Fruit fly (Drosophila melanogaster): ENCODE results near the gene mrt.

The mrt gene

DNA sequence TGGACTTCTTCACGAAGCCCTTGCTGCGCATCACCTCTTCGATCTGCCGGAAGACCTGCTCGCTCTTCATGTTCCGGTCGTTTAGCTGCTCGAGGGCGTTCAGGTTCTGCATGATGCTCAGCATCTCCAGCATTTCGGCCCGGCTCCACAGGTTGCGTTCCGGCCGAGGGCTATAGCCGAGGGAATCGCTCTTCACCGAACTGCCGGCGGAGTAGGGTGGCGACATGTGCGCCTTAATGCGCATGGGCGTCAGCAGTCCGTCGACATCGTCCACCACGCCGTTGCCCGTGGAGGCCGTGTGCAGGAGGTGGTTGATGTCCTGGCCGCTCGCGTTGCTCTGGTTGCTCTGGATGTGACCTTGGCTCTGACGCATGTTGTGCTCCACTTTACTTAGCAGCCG, 3.0 kb downstream of the mrt start:
- no peak for TF ChIP-seq psq (GFP tag; optimal IDR thresholded peaks at IDR 0.05)
- TF ChIP-seq Hr83 (GFP tag; optimal IDR thresholded peaks at IDR 0.05; ENCODE audit: poor library complexity, severe bottlenecking), result no peak
- no peak for TF ChIP-seq brk (GFP tag; optimal IDR thresholded peaks at IDR 0.05)
- TF ChIP-seq foxo (GFP tag; optimal IDR thresholded peaks at IDR 0.05), result no peak
- TF ChIP-seq sv (GFP tag; optimal IDR thresholded peaks at IDR 0.05), result no peak
- TF ChIP-seq br (GFP tag; optimal IDR thresholded peaks at IDR 0.05), result no peak
- TF ChIP-seq N (GFP tag; optimal IDR thresholded peaks at IDR 0.05), result no peak
- no peak for TF ChIP-seq dsf (GFP tag; optimal IDR thresholded peaks at IDR 0.05; ENCODE audit: borderline replicate concordance)
- no peak for TF ChIP-seq Hnf4 (GFP tag; optimal IDR thresholded peaks at IDR 0.05)
- no peak for TF ChIP-seq dmrt93B (GFP tag; optimal IDR thresholded peaks at IDR 0.05)
- no peak for TF ChIP-seq CrebA (GFP tag; optimal IDR thresholded peaks at IDR 0.05; ENCODE audit: borderline replicate concordance)
- TF ChIP-seq fru (GFP tag; optimal IDR thresholded peaks at IDR 0.05), result no peak
- TF ChIP-seq ey (GFP tag; optimal IDR thresholded peaks at IDR 0.05), result no peak
- TF ChIP-seq rgr (GFP tag; optimal IDR thresholded peaks at IDR 0.05), result no peak
- no peak for TF ChIP-seq sage (GFP tag; optimal IDR thresholded peaks at IDR 0.05)
- no peak for TF ChIP-seq Dfd (GFP tag; optimal IDR thresholded peaks at IDR 0.05)
- TF ChIP-seq Jra (GFP tag; optimal IDR thresholded peaks at IDR 0.05), result no peak
- no peak for TF ChIP-seq tai (GFP tag; optimal IDR thresholded peaks at IDR 0.05)
- no peak for TF ChIP-seq Hr78 (GFP tag; optimal IDR thresholded peaks at IDR 0.05)
- no peak for TF ChIP-seq Mio (GFP tag; optimal IDR thresholded peaks at IDR 0.05)

DNA sequence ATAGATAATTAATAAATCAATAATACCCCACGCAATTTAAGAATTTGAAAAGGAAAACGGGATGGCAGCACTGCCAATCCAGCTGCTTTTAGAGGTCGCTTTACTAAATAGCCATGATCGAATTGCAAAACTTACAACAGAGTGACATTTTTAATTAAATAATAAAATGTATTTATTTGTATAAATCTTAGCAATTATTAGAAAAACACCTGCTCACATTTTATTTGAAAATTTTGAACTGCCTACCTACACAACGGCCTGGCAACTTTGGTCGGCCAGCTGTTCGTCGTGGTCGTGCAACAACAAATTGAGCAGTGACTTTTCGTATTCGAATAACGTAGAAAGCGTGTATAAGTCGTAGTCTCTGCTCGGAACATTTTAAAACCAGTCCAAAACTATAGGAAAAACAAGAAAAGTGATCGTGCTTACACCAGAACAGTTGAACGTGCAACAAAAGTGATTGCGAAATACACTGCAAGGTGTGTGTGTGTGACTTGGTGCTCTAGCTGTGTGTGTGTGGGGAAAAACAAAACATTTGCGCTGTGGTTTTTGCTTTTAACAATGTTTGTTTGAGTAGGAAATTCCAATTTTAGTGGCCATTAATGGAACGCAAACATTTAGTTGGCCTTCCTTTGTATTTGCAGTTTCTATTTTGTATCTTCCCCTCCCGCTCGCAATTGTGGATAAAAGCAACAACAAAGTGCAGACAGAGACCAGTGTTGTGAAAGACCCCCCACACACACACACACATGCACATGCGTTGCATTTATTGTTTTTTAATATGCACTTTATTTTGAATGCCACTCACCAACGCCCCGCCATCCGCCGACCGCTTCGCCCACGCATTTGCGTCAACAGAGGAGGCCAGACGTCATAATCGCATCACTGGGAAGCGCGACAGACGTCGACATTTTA, 7.7 kb downstream of the mrt start, which contains the start of gene CG5938:
TSS of gene CG5938 (plus strand) at position 262 of the 915 bp plus-strand sequence.
- TF ChIP-seq Sp1 (GFP tag; optimal IDR thresholded peaks at IDR 0.05), result peak; percentile 15
- peak; percentile 49 for TF ChIP-seq Hr83 (GFP tag; optimal IDR thresholded peaks at IDR 0.05; ENCODE audit: poor library complexity, severe bottlenecking)
- TF ChIP-seq Abd-B (GFP tag; optimal IDR thresholded peaks at IDR 0.05), result no peak
- TF ChIP-seq Dif (GFP tag; optimal IDR thresholded peaks at IDR 0.05; ENCODE audit: partially characterized antibody), result no peak
- no peak for TF ChIP-seq lola (GFP tag; optimal IDR thresholded peaks at IDR 0.05)
- peak; percentile 14 for TF ChIP-seq br (GFP tag; optimal IDR thresholded peaks at IDR 0.05)
- TF ChIP-seq Myc (optimal IDR thresholded peaks at IDR 0.05), result no peak
- no peak for TF ChIP-seq woc (GFP tag; optimal IDR thresholded peaks at IDR 0.05)
- TF ChIP-seq pan (optimal IDR thresholded peaks at IDR 0.05), result no peak
- peak; percentile 23 for TF ChIP-seq Jra (GFP tag; optimal IDR thresholded peaks at IDR 0.05)
- peak; percentile 35 for TF ChIP-seq jim (GFP tag; optimal IDR thresholded peaks at IDR 0.05)
- no peak for TF ChIP-seq fru (GFP tag; optimal IDR thresholded peaks at IDR 0.05)
- TF ChIP-seq sage (GFP tag; optimal IDR thresholded peaks at IDR 0.05), result no peak
- peak in 1 of 2 experiments; percentile 21 for TF ChIP-seq foxo (GFP tag; optimal IDR thresholded peaks at IDR 0.05)
- peak; percentile 31 for TF ChIP-seq h (GFP tag; optimal IDR thresholded peaks at IDR 0.05)
- TF ChIP-seq rgr (GFP tag; optimal IDR thresholded peaks at IDR 0.05), result peak; percentile 29
- TF ChIP-seq CrebA (GFP tag; optimal IDR thresholded peaks at IDR 0.05; ENCODE audit: borderline replicate concordance), result no peak
- TF ChIP-seq HLH106 (tag; optimal IDR thresholded peaks at IDR 0.05), result peak; percentile 55
- peak; percentile 30 for TF ChIP-seq Hnf4 (GFP tag; optimal IDR thresholded peaks at IDR 0.05)
- TF ChIP-seq ey (GFP tag; optimal IDR thresholded peaks at IDR 0.05), result no peak
- TF ChIP-seq dl (GFP tag; optimal IDR thresholded peaks at IDR 0.05; ENCODE audit: insufficient read depth in 1 of 2, partially characterized antibody in 2 of 2), result no peak
- no peak for TF ChIP-seq Vsx2 (GFP tag; optimal IDR thresholded peaks at IDR 0.05; ENCODE audit: partially characterized antibody)
- TF ChIP-seq GATAd (GFP tag; optimal IDR thresholded peaks at IDR 0.05), result no peak
- no peak for TF ChIP-seq usp (GFP tag; optimal IDR thresholded peaks at IDR 0.05)
- TF ChIP-seq Rel (GFP tag; optimal IDR thresholded peaks at IDR 0.05), result no peak
- peak; percentile 94 for TF ChIP-seq Rel (tag; optimal IDR thresholded peaks at IDR 0.05)
- no peak for TF ChIP-seq brk (GFP tag; optimal IDR thresholded peaks at IDR 0.05)
- peak; percentile 40 for TF ChIP-seq sv (GFP tag; optimal IDR thresholded peaks at IDR 0.05)

Data from whole organism, wandering third instar larva.